Worm (Caenorhabditis elegans): ENCODE results near the gene fcho-1.

DNA sequence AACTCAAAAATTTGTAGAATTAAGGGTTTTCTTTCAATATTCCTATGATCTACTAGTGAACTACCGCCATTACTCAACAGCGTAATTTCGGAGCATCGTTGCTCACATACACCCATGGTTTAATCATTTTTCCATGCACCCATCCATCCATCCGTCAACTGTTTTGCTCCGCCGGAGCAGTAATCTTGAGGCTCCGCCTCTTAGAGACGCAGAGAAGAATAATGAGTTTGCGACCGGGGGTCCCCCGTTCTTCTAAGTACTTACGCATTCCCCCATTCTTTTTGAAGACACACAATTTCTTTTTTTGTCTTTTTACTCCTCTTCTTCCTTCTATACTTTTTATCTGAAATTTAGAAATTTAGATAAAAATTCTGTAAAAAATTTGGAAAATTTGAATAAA lies 27.9 kb downstream of the fcho-1 start:
- TF ChIP-seq unc-62 (GFP tag; optimal IDR thresholded peaks at IDR 0.05): no peak
- TF ChIP-seq lsy-2 (tag; optimal IDR thresholded peaks at IDR 0.05): no peak
- no peak for TF ChIP-seq lin-13 (tag; optimal IDR thresholded peaks at IDR 0.05)
- TF ChIP-seq pha-4 (tag; optimal IDR thresholded peaks at IDR 0.05): no peak
- no peak for TF ChIP-seq ztf-11 (tag; optimal IDR thresholded peaks at IDR 0.05)
- TF ChIP-seq snpc-4 (tag; optimal IDR thresholded peaks at IDR 0.05): no peak
- TF ChIP-seq nhr-76 (tag; optimal IDR thresholded peaks at IDR 0.05): no peak
- no peak for TF ChIP-seq M03D4.4 (tag; optimal IDR thresholded peaks at IDR 0.05)
- no peak for TF ChIP-seq blmp-1 (tag; optimal IDR thresholded peaks at IDR 0.05)
- TF ChIP-seq elt-3 (tag; optimal IDR thresholded peaks at IDR 0.05): no peak
- TF ChIP-seq nhr-12 (tag; optimal IDR thresholded peaks at IDR 0.05): no peak
- TF ChIP-seq unc-39 (tag; optimal IDR thresholded peaks at IDR 0.05): no peak
